Worm (Caenorhabditis elegans) whole organism, mixed stage, embryonic: ENCODE data around the gene bath-26.

Source experiments
- M03D4.4 ChIP-seq: sonication (generic microtip); optimal IDR thresholded peaks from 2 replicates; lab custom pipeline; 2017; ENCODE audit warnings: mild to moderate bottlenecking, missing genetic modification characterization, missing compliant biosample characterization
- bed-3 ChIP-seq: fragments of 200-800 bp; sonication (Bioruptor generic); optimal IDR thresholded peaks from 3 replicates; lab custom pipeline; 2018; ENCODE audit warnings: mild to moderate bottlenecking, missing genetic modification characterization, moderate library complexity, missing compliant biosample characterization
- blmp-1 ChIP-seq: fragments of 150-350 bp; optimal IDR thresholded peaks from 2 replicates; lab custom pipeline; 2014; ENCODE audit warnings: missing biosample characterization, missing genetic modification characterization
- ceh-39 ChIP-seq: fragments of 150-350 bp; optimal IDR thresholded peaks from 2 replicates; lab custom pipeline; 2014; ENCODE audit warnings: missing biosample characterization, missing genetic modification characterization
- ceh-43 ChIP-seq: fragments of 200-800 bp; sonication (Bioruptor generic); optimal IDR thresholded peaks from 2 replicates; lab custom pipeline; 2018; ENCODE audit warnings: mild to moderate bottlenecking, missing genetic modification characterization, moderate library complexity, missing compliant biosample characterization
- ceh-83 ChIP-seq: fragments of 200-800 bp; sonication (Bioruptor generic); optimal IDR thresholded peaks from 2 replicates; lab custom pipeline; 2018; ENCODE audit warnings: mild to moderate bottlenecking, missing genetic modification characterization, missing compliant biosample characterization
- ces-1 ChIP-seq: fragments of 150-350 bp; optimal IDR thresholded peaks from 2 replicates; lab custom pipeline; 2014; ENCODE audit warnings: missing biosample characterization, missing genetic modification reagents, missing genetic modification characterization
- cnd-1 ChIP-seq: fragments of 200-800 bp; sonication (Bioruptor generic); optimal IDR thresholded peaks from 2 replicates; lab custom pipeline; 2018; ENCODE audit warnings: mild to moderate bottlenecking, missing genetic modification characterization, missing compliant biosample characterization
- drap-1 ChIP-seq: fragments of 200-800 bp; sonication (Bioruptor generic); optimal IDR thresholded peaks from 3 replicates; lab custom pipeline; 2018; ENCODE audit warnings: mild to moderate bottlenecking, missing genetic modification characterization, missing compliant biosample characterization
- elt-1 ChIP-seq: sonication (generic microtip); optimal IDR thresholded peaks from 2 replicates; lab custom pipeline; 2017; ENCODE audit warnings: missing genetic modification characterization, mild to moderate bottlenecking, missing compliant biosample characterization, antibody characterized with exemption, moderate library complexity, borderline replicate concordance; ENCODE audit not compliant: insufficient read depth
- elt-3 ChIP-seq: fragments of 150-350 bp; optimal IDR thresholded peaks from 2 replicates; lab custom pipeline; 2014; ENCODE audit warnings: missing biosample characterization, missing genetic modification characterization
- flh-1 ChIP-seq: fragments of 200-800 bp; sonication (Bioruptor generic); optimal IDR thresholded peaks from 2 replicates; lab custom pipeline; 2018; ENCODE audit warnings: mild to moderate bottlenecking, missing genetic modification characterization, moderate library complexity, missing compliant biosample characterization
- ham-2 ChIP-seq: fragments of 200-800 bp; sonication (Bioruptor generic); optimal IDR thresholded peaks from 2 replicates; lab custom pipeline; 2018; ENCODE audit warnings: mild to moderate bottlenecking, missing genetic modification characterization, missing compliant biosample characterization
- hlh-1 ChIP-seq: fragments of 150-350 bp; optimal IDR thresholded peaks from 2 replicates; lab custom pipeline; 2014; ENCODE audit warnings: missing biosample characterization, missing genetic modification reagents, missing genetic modification characterization
- lin-32 ChIP-seq: fragments of 200-800 bp; sonication (Bioruptor generic); optimal IDR thresholded peaks from 2 replicates; lab custom pipeline; 2018; ENCODE audit warnings: mild to moderate bottlenecking, missing genetic modification characterization, missing compliant biosample characterization
- lsy-2 ChIP-seq: fragments of 150-350 bp; optimal IDR thresholded peaks from 2 replicates; lab custom pipeline; 2014; ENCODE audit warnings: missing biosample characterization, missing genetic modification characterization
- mab-5 ChIP-seq: fragments of 150-350 bp; optimal IDR thresholded peaks from 2 replicates; lab custom pipeline; 2014; ENCODE audit warnings: missing biosample characterization, missing genetic modification characterization
- mep-1 ChIP-seq: fragments of 150-350 bp; optimal IDR thresholded peaks from 2 replicates; lab custom pipeline; 2017; ENCODE audit warnings: missing biosample characterization, missing genetic modification reagents, missing genetic modification characterization, inconsistent platforms
- mls-2 ChIP-seq: sonication (generic microtip); optimal IDR thresholded peaks from 2 replicates; lab custom pipeline; 2016; ENCODE audit warnings: mild to moderate bottlenecking, missing genetic modification characterization, moderate library complexity, missing compliant biosample characterization
- nhr-12 ChIP-seq: fragments of 150-350 bp; optimal IDR thresholded peaks from 2 replicates; lab custom pipeline; 2014; ENCODE audit warnings: missing biosample characterization, missing genetic modification characterization
- nhr-237 ChIP-seq: fragments of 150-350 bp; optimal IDR thresholded peaks from 2 replicates; lab custom pipeline; 2014; ENCODE audit warnings: missing biosample characterization, missing genetic modification characterization
- nhr-28 ChIP-seq: fragments of 150-350 bp; optimal IDR thresholded peaks from 2 replicates; lab custom pipeline; 2014; ENCODE audit warnings: missing biosample characterization, missing genetic modification characterization
- nhr-76 ChIP-seq: sonication (generic microtip); optimal IDR thresholded peaks from 2 replicates; lab custom pipeline; 2017; ENCODE audit warnings: missing biosample characterization, missing genetic modification characterization
- pha-4 ChIP-seq: fragments of 150-350 bp; optimal IDR thresholded peaks from 2 replicates; lab custom pipeline; 2018; ENCODE audit warnings: missing biosample characterization, missing genetic modification reagents, missing genetic modification characterization
- snpc-4 ChIP-seq: fragments of 150-350 bp; optimal IDR thresholded peaks from 2 replicates; lab custom pipeline; 2014; ENCODE audit warnings: missing biosample characterization, missing genetic modification characterization
- sptf-1 ChIP-seq: sonication (generic microtip); optimal IDR thresholded peaks from 2 replicates; lab custom pipeline; 2017; ENCODE audit warnings: mild to moderate bottlenecking, missing genetic modification characterization, moderate library complexity, missing compliant biosample characterization
- tbx-8 ChIP-seq: fragments of 200-800 bp; sonication (Bioruptor generic); optimal IDR thresholded peaks from 2 replicates; lab custom pipeline; 2018; ENCODE audit warnings: mild to moderate bottlenecking, missing genetic modification characterization, moderate library complexity, missing compliant biosample characterization
- unc-120 ChIP-seq: sonication (generic microtip); optimal IDR thresholded peaks from 2 replicates; lab custom pipeline; 2017; ENCODE audit warnings: missing genetic modification characterization, missing compliant biosample characterization; ENCODE audit not compliant: poor library complexity, severe bottlenecking
- unc-39 ChIP-seq: fragments of 150-350 bp; optimal IDR thresholded peaks from 2 replicates; lab custom pipeline; 2014; ENCODE audit warnings: missing biosample characterization, missing genetic modification characterization
- zip-8 ChIP-seq: fragments of 150-350 bp; optimal IDR thresholded peaks from 2 replicates; lab custom pipeline; 2014; ENCODE audit warnings: missing biosample characterization, missing genetic modification characterization
- ztf-11 ChIP-seq: fragments of 150-350 bp; optimal IDR thresholded peaks from 2 replicates; lab custom pipeline; 2014; ENCODE audit warnings: missing biosample characterization, missing genetic modification characterization

Gene bath-26

DNA sequence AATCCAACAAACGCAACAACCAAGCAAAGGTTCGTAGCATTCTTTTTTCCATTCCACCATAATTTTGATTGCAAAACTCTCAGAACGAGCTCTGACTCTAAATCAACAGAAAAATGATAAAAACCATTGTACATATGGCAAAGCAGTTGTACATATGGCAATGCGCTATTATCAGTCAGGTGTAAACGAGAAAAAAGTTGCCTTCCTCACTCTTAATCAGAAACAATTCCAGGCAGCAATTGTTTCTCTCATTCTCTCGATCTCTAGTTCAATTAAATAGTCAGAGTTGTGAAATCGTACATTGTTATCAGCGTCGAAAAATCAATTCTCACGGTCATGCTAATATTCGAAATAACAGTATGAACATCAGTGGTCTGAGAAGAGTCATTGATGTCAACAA lies 21.2 kb upstream of the bath-26 start:
- TF ChIP-seq hlh-1 (tag; lab: Kevin White, UChicago) (no peak), ces-1 (GFP tag; lab: Kevin White, UChicago) (no peak), elt-3 (no peak), nhr-237 (tag; lab: Kevin White, UChicago) (no peak), lsy-2 (tag; lab: Kevin White, UChicago) (no peak), drap-1 (GFP tag; lab: Kevin White, UChicago) (no peak), flh-1 (GFP tag; lab: Kevin White, UChicago) (no peak), cnd-1 (no peak), pha-4 (tag; lab: Kevin White, UChicago) (no peak), nhr-12 (tag; lab: Kevin White, UChicago) (no peak), tbx-8 (GFP tag; lab: Kevin White, UChicago) (no peak), elt-1 (no peak), ham-2 (no peak), mls-2 (tag; lab: Kevin White, UChicago) (no peak), nhr-76 (no peak), blmp-1 (tag; lab: Kevin White, UChicago) (no peak), zip-8 (tag; lab: Kevin White, UChicago) (no peak), ztf-11 (tag; lab: Kevin White, UChicago) (no peak), mep-1 (no peak)

DNA sequence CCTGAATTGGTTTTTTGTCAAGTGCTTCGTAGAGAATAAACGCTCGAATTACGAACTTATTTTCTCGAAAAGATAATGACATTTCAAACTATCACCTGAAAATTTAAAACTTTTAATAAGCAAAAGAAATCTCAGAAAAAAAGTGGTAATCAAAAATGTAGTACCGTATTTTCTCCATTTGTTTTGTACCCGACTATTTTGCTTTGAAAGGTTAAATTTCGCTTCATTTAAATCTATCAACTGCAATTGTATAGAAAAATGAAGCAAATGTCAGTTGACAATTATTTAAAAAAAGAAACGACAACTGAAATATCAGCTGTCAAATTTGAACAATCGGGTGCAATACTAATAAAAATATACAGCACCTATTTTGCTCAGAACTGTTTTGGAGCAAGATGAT lies 20.6 kb upstream of the bath-26 start, which contains the start of gene fbxa-158:
TSS of gene fbxa-158 (minus strand) at position 101 of the 400 bp plus-strand sequence.
- TF ChIP-seq ceh-83 (GFP tag; lab: Kevin White, UChicago) (no peak), ces-1 (GFP tag; lab: Kevin White, UChicago) (no peak), blmp-1 (tag; lab: Kevin White, UChicago) (no peak), ceh-43 (no peak), nhr-237 (tag; lab: Kevin White, UChicago) (no peak), snpc-4 (no peak), M03D4.4 (tag; lab: Kevin White, UChicago) (no peak)
- TF ChIP-seq, all 35 proteins: peak for 0

ce11 chrII:1618948-1619347 lies 18.4 kb upstream of the bath-26 start, which contains the start of gene fbxa-166:
Gene fbxa-166, minus strand, starts transcription at chrII:1619048.
- TF ChIP-seq mls-2 (tag; lab: Kevin White, UChicago) (no peak), M03D4.4 (tag; lab: Kevin White, UChicago) (no peak), bed-3 (GFP tag; lab: Kevin White, UChicago) (no peak), nhr-76 (no peak), nhr-237 (tag; lab: Kevin White, UChicago) (no peak), mep-1 (no peak), zip-8 (tag; lab: Kevin White, UChicago) (no peak), unc-39 (tag; lab: Kevin White, UChicago) (no peak), hlh-1 (tag; lab: Kevin White, UChicago) (no peak), ces-1 (GFP tag; lab: Kevin White, UChicago) (no peak), ceh-39 (no peak), ham-2 (no peak), pha-4 (tag; lab: Kevin White, UChicago) (no peak), tbx-8 (GFP tag; lab: Kevin White, UChicago) (no peak), mab-5 (tag; lab: Kevin White, UChicago) (no peak), unc-120 (tag; lab: Kevin White, UChicago) (no peak)

ce11 chrII:1616382-1616781 lies 15.8 kb upstream of the bath-26 start, which contains the start of gene fbxa-165:
Gene fbxa-165, minus strand, starts transcription at chrII:1616482.
- TF ChIP-seq nhr-28 (tag; lab: Kevin White, UChicago) (no peak), nhr-76 (no peak), drap-1 (GFP tag; lab: Kevin White, UChicago) (no peak), lin-32 (GFP tag; lab: Kevin White, UChicago) (no peak), nhr-12 (tag; lab: Kevin White, UChicago) (no peak)

DNA sequence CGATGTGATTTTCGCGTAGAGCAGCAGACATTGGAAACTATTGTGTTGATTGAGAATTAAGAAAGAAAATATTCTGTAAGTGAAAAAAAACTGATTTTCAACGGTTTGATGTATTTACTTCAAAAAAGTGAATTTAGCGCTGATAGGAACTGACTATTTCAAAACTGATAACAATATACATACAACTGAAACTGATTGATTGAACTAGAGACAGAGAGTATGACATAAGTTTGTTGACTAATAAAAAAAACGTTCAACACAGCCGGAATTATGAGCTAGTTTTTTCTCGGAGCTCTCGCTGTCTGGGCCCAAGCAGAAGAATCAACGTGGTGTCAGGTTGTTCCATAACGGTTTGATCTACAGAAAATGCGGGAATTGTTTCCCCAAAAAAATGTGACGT lies 13.4 kb upstream of the bath-26 start, which contains the start of gene fbxa-164:
TSS of gene fbxa-164 (minus strand) at position 101 of the 400 bp plus-strand sequence.
- no peak for TF ChIP-seq mab-5 (tag; lab: Kevin White, UChicago)
- no peak for TF ChIP-seq nhr-76
- no peak for TF ChIP-seq cnd-1
- TF ChIP-seq snpc-4 = no peak
- TF ChIP-seq sptf-1 (tag; lab: Kevin White, UChicago) = no peak
- TF ChIP-seq blmp-1 (tag; lab: Kevin White, UChicago) = no peak
- no peak for TF ChIP-seq mls-2 (tag; lab: Kevin White, UChicago)
- TF ChIP-seq nhr-28 (tag; lab: Kevin White, UChicago) = no peak
- TF ChIP-seq lsy-2 (tag; lab: Kevin White, UChicago) = no peak
- no peak for TF ChIP-seq ceh-83 (GFP tag; lab: Kevin White, UChicago)
- TF ChIP-seq elt-1 = no peak
- no peak for TF ChIP-seq tbx-8 (GFP tag; lab: Kevin White, UChicago)
- TF ChIP-seq mep-1 = no peak
- no peak for TF ChIP-seq nhr-12 (tag; lab: Kevin White, UChicago)
- TF ChIP-seq lin-32 (GFP tag; lab: Kevin White, UChicago) = no peak
